Worm (Caenorhabditis elegans): ENCODE measurements around the gene rpap-2.

Gene rpap-2

ce11 chrIII:8967639-8968038 lies at the start of gene rpap-2, which contains the start of gene bud-13:
TSS of gene rpap-2 (plus strand) at chrIII:8967967.
TSS of gene bud-13 (minus strand) at chrIII:8967727.
- TF ChIP-seq tbx-37 (GFP tag; conservative IDR thresholded peaks at IDR 0.05): peak; percentile 53; the same call in 1 of the 2 replicates
- TF ChIP-seq sea-1 (GFP tag; conservative IDR thresholded peaks at IDR 0.05): no peak

DNA sequence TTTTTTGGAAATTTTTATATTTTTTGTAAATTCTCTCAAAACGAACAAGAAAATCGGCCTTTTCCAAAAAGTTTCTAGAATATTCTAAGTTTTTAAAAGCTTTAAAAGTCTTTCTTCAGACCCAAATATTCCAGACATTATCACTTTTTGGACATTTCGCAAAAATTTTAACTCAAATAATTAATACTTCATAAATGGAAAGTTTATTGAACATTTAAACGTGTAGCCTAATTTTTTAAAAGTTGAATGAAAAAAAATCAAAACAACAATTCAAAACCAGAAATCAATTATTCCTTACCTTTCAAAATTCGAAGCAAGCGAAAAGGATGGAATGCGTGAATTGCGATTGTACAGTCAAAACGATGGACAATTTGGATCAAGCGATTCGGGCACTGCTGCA lies 48.0 kb upstream of the rpap-2 start, which contains the start of gene ZK637.15:
Gene ZK637.15, plus strand, starts transcription at position 301 of the 400 bp plus-strand sequence.
- TF ChIP-seq ets-7 (tag; optimal IDR thresholded peaks at IDR 0.05): no peak
- TF ChIP-seq tbx-11 (GFP tag; IDR thresholded peaks at IDR 0.05): no peak
- TF ChIP-seq ceh-13 (GFP tag; optimal IDR thresholded peaks at IDR 0.05): no peak
- TF ChIP-seq hmbx-1 (tag; optimal IDR thresholded peaks at IDR 0.05): no peak
- TF ChIP-seq tbx-37 (GFP tag; conservative IDR thresholded peaks at IDR 0.05): no peak
- TF ChIP-seq F13C5.2 (tag; optimal IDR thresholded peaks at IDR 0.05): no peak
- no peak for TF ChIP-seq sea-1 (GFP tag; conservative IDR thresholded peaks at IDR 0.05)
- no peak for TF ChIP-seq ama-1 (optimal IDR thresholded peaks at IDR 0.05)
- no peak for TF ChIP-seq pes-1 (GFP tag; IDR thresholded peaks at IDR 0.05)
- no peak for TF ChIP-seq flt-1 (GFP tag; IDR thresholded peaks at IDR 0.05)
- no peak for TF ChIP-seq aly-1 (tag; optimal IDR thresholded peaks at IDR 0.05)
- TF ChIP-seq ceh-36 (tag; optimal IDR thresholded peaks at IDR 0.05): no peak
- TF ChIP-seq B0310.2 (tag; optimal IDR thresholded peaks at IDR 0.05): no peak
- no peak for TF ChIP-seq hnd-1 (tag; optimal IDR thresholded peaks at IDR 0.05)
- TF ChIP-seq scrt-1 (GFP tag; IDR thresholded peaks at IDR 0.05): no peak
- no peak for TF ChIP-seq hmg-4 (GFP tag; optimal IDR thresholded peaks at IDR 0.05)
- no peak for TF ChIP-seq tra-4 (tag; optimal IDR thresholded peaks at IDR 0.05)

- no peak for TF ChIP-seq ets-7 (tag; optimal IDR thresholded peaks at IDR 0.05)
- no peak for TF ChIP-seq hnd-1 (tag; optimal IDR thresholded peaks at IDR 0.05)
- no peak for TF ChIP-seq hmg-4 (GFP tag; optimal IDR thresholded peaks at IDR 0.05)
- no peak for TF ChIP-seq tbx-37 (GFP tag; conservative IDR thresholded peaks at IDR 0.05)
- no peak for TF ChIP-seq ceh-13 (GFP tag; optimal IDR thresholded peaks at IDR 0.05)
- TF ChIP-seq ama-1 (optimal IDR thresholded peaks at IDR 0.05): no peak
- TF ChIP-seq pes-1 (GFP tag; IDR thresholded peaks at IDR 0.05): no peak
- TF ChIP-seq scrt-1 (GFP tag; IDR thresholded peaks at IDR 0.05): no peak
Measured at ce11 chrIII:8922061-8922460, 45.7 kb upstream of the rpap-2 start.

ce11 chrIII:8923240-8923734 lies 44.5 kb upstream of the rpap-2 start, which contains the start of gene glb-1:
TSS of gene glb-1 (minus strand) at chrIII:8923290.
- TF ChIP-seq aly-1 (tag; optimal IDR thresholded peaks at IDR 0.05) (no peak), hmg-4 (GFP tag; optimal IDR thresholded peaks at IDR 0.05) (no peak), hmbx-1 (tag; optimal IDR thresholded peaks at IDR 0.05) (no peak), scrt-1 (GFP tag; IDR thresholded peaks at IDR 0.05) (no peak)

DNA sequence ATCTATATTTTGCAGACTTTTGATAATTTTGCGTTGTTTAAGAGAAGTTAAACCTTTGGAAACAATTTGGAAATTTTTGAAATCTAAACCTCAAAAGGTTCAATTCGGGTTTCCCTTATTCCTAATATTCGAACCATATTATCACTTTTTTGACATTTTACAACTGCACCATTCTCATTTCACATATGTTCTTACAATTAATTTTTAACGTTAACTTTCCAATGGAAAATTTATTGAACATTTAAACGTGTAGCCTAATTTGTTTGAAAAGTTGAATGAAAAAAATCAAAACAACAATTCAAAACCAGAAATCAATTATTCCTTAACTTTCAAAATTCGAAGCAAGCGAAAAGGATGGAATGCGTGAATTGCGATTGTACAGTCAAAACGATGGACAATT lies 43.8 kb upstream of the rpap-2 start, which contains the start of gene ZK637.12:
Gene ZK637.12, plus strand, starts transcription at position 301 of the 400 bp plus-strand sequence.
- TF ChIP-seq scrt-1 (GFP tag; IDR thresholded peaks at IDR 0.05) (no peak), F13C5.2 (tag; optimal IDR thresholded peaks at IDR 0.05) (no peak), sea-1 (GFP tag; conservative IDR thresholded peaks at IDR 0.05) (no peak), ceh-36 (tag; optimal IDR thresholded peaks at IDR 0.05) (no peak), pes-1 (GFP tag; IDR thresholded peaks at IDR 0.05) (no peak), flt-1 (GFP tag; IDR thresholded peaks at IDR 0.05) (no peak), hmg-4 (GFP tag; optimal IDR thresholded peaks at IDR 0.05) (no peak), ets-7 (tag; optimal IDR thresholded peaks at IDR 0.05) (no peak), ama-1 (optimal IDR thresholded peaks at IDR 0.05) (no peak), aly-1 (tag; optimal IDR thresholded peaks at IDR 0.05) (no peak), ceh-13 (GFP tag; optimal IDR thresholded peaks at IDR 0.05) (no peak)

DNA sequence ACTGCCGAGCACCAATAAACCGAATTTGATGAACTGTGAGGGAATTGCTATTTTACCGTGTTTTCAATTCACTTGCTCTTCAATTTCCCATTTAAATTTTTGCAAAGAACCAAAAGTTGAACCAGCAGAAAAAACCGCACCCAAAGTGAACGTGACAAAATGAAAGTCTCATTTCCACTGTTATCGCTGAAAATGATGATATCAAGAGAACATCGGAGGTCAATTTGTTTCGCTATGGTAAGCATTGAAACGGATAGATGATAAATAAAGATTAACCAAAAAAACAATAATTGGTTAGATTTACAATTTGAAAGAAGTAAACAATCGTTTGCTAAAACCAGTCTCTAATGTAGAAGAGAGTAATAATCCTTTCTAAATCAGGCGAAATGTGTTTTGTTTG lies 42.2 kb upstream of the rpap-2 start:
- TF ChIP-seq tbx-11 (GFP tag; IDR thresholded peaks at IDR 0.05): no peak
- no peak for TF ChIP-seq ceh-13 (GFP tag; optimal IDR thresholded peaks at IDR 0.05)
- no peak for TF ChIP-seq pes-1 (GFP tag; IDR thresholded peaks at IDR 0.05)
- TF ChIP-seq hmbx-1 (tag; optimal IDR thresholded peaks at IDR 0.05): no peak
- TF ChIP-seq tbx-37 (GFP tag; conservative IDR thresholded peaks at IDR 0.05): no peak
- TF ChIP-seq scrt-1 (GFP tag; IDR thresholded peaks at IDR 0.05): no peak

ce11 chrIII:8926512-8926911 lies 41.3 kb upstream of the rpap-2 start:
- TF ChIP-seq tbx-11 (GFP tag; IDR thresholded peaks at IDR 0.05): no peak
- TF ChIP-seq flt-1 (GFP tag; IDR thresholded peaks at IDR 0.05): no peak
- TF ChIP-seq hnd-1 (tag; optimal IDR thresholded peaks at IDR 0.05): no peak
- no peak for TF ChIP-seq B0310.2 (tag; optimal IDR thresholded peaks at IDR 0.05)
- TF ChIP-seq sea-1 (GFP tag; conservative IDR thresholded peaks at IDR 0.05): no peak
- no peak for TF ChIP-seq F13C5.2 (tag; optimal IDR thresholded peaks at IDR 0.05)
- TF ChIP-seq ets-7 (tag; optimal IDR thresholded peaks at IDR 0.05): no peak
- TF ChIP-seq pes-1 (GFP tag; IDR thresholded peaks at IDR 0.05): no peak
- TF ChIP-seq tra-4 (tag; optimal IDR thresholded peaks at IDR 0.05): no peak
- no peak for TF ChIP-seq hmg-4 (GFP tag; optimal IDR thresholded peaks at IDR 0.05)
- TF ChIP-seq scrt-1 (GFP tag; IDR thresholded peaks at IDR 0.05): no peak

- TF ChIP-seq pes-1 (GFP tag; IDR thresholded peaks at IDR 0.05) (no peak), tbx-11 (GFP tag; IDR thresholded peaks at IDR 0.05) (no peak), B0310.2 (tag; optimal IDR thresholded peaks at IDR 0.05) (no peak), sea-1 (GFP tag; conservative IDR thresholded peaks at IDR 0.05) (no peak), ama-1 (optimal IDR thresholded peaks at IDR 0.05) (no peak), hnd-1 (tag; optimal IDR thresholded peaks at IDR 0.05) (no peak), aly-1 (tag; optimal IDR thresholded peaks at IDR 0.05) (no peak), ets-7 (tag; optimal IDR thresholded peaks at IDR 0.05) (no peak), hmbx-1 (tag; optimal IDR thresholded peaks at IDR 0.05) (no peak), hmg-4 (GFP tag; optimal IDR thresholded peaks at IDR 0.05) (no peak), scrt-1 (GFP tag; IDR thresholded peaks at IDR 0.05) (no peak)
Measured at ce11 chrIII:8929723-8930122, 38.0 kb upstream of the rpap-2 start, which contains the start of gene arrd-15. TSS of gene arrd-15 (plus strand) at chrIII:8930023.
